Worm (Caenorhabditis elegans) whole organism, early embryonic: ENCODE data around the gene EEED8.3.
A peak's percentile ranks its signal among the peaks of the same experiment; 100 is the strongest.

Experiments
- B0310.2 ChIP-seq: sonication (generic microtip); optimal IDR thresholded peaks from 2 replicates; lab custom pipeline; 2016; ENCODE audit warnings: mild to moderate bottlenecking, missing genetic modification characterization, missing compliant biosample characterization
- F13C5.2 ChIP-seq: sonication (generic microtip); optimal IDR thresholded peaks from 2 replicates; lab custom pipeline; 2017; ENCODE audit warnings: mild to moderate bottlenecking, missing genetic modification characterization, inconsistent platforms, missing compliant biosample characterization
- aly-1 ChIP-seq: sonication (generic microtip); optimal IDR thresholded peaks from 2 replicates; lab custom pipeline; 2016; ENCODE audit warnings: missing genetic modification characterization, missing compliant biosample characterization
- ama-1 ChIP-seq: fragments of 150-350 bp; optimal IDR thresholded peaks from 2 replicates; lab custom pipeline; 2014
- ceh-13 ChIP-seq: fragments of 200-800 bp; sonication (Bioruptor generic); optimal IDR thresholded peaks from 2 replicates; lab custom pipeline; 2018; ENCODE audit warnings: mild to moderate bottlenecking, missing genetic modification characterization, missing compliant biosample characterization
- ceh-36 ChIP-seq: sonication (generic microtip); optimal IDR thresholded peaks from 2 replicates; lab custom pipeline; 2016; ENCODE audit warnings: missing genetic modification characterization, inconsistent platforms, missing compliant biosample characterization
- ets-7 ChIP-seq: sonication (generic microtip); optimal IDR thresholded peaks from 2 replicates; lab custom pipeline; 2016; ENCODE audit warnings: missing genotype, missing genetic modification characterization, missing compliant biosample characterization
- flt-1 ChIP-seq: fragments of 200-800 bp; sonication (Bioruptor generic); IDR thresholded peaks from 2 replicates; pipeline ENCODE4 v1.3.6; 2022; ENCODE audit warnings: missing genetic modification characterization, missing compliant biosample characterization
- hmbx-1 ChIP-seq: sonication (generic microtip); optimal IDR thresholded peaks from 2 replicates; lab custom pipeline; 2016; ENCODE audit warnings: mild to moderate bottlenecking, missing genetic modification characterization, missing compliant biosample characterization
- hmg-4 ChIP-seq: fragments of 200-800 bp; sonication (Bioruptor generic); optimal IDR thresholded peaks from 2 replicates; lab custom pipeline; 2018; ENCODE audit warnings: mild to moderate bottlenecking, missing genetic modification characterization, missing compliant biosample characterization
- hnd-1 ChIP-seq: sonication (generic microtip); optimal IDR thresholded peaks from 2 replicates; lab custom pipeline; 2016; ENCODE audit warnings: missing genetic modification characterization, missing compliant biosample characterization
- pes-1 ChIP-seq: fragments of 200-800 bp; sonication (Bioruptor generic); IDR thresholded peaks from 2 replicates; pipeline ENCODE4 v1.3.6; 2022; ENCODE audit warnings: missing genetic modification reagents, missing genetic modification characterization, missing compliant biosample characterization
- scrt-1 ChIP-seq: fragments of 200-800 bp; sonication (Bioruptor generic); IDR thresholded peaks from 2 replicates; pipeline ENCODE4 v1.3.6; 2022; ENCODE audit warnings: missing genetic modification characterization, missing compliant biosample characterization
- sea-1 ChIP-seq: fragments of 200-800 bp; sonication (Bioruptor generic); conservative IDR thresholded peaks from 2 replicates; pipeline ENCODE4 v1.3.6; 2022; ENCODE audit warnings: missing genetic modification characterization, missing compliant biosample characterization
- tbx-11 ChIP-seq: fragments of 200-800 bp; sonication (Bioruptor generic); IDR thresholded peaks from 2 replicates; pipeline ENCODE4 v1.3.6; 2022; ENCODE audit warnings: missing genetic modification characterization, missing compliant biosample characterization
- tbx-37 ChIP-seq: fragments of 200-800 bp; sonication (Bioruptor generic); conservative IDR thresholded peaks from 2 replicates; pipeline ENCODE4 v1.3.6; 2022; ENCODE audit warnings: missing genetic modification reagents, missing genetic modification characterization, missing compliant biosample characterization
- tra-4 ChIP-seq: sonication (generic microtip); optimal IDR thresholded peaks from 2 replicates; lab custom pipeline; 2017; ENCODE audit warnings: missing genetic modification characterization, missing compliant biosample characterization

The EEED8.3 gene

DNA sequence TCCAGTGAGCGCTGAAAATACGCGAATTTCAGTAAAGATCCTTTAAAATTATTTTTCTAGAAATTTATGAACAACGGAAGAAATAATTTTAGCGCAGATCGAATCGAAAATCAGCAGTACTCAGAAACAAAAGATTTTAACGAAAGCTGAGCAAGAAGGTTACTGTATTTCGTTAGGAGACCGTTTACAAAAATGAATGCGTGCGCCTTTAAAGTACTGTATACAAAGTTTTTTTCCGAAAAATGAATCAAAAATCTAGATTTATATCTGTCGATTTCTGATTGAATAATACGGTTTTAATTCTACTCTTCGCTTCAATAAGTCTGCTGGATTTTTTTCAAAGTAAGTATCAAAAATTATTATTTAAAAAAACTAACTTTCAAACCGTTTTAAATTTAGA lies at the start of gene EEED8.3, which contains the start of gene EEED8.14:
Gene EEED8.3 (plus strand): TSS at position 237 of the 400 bp plus-strand sequence.
Gene EEED8.14 (minus strand): TSS at position 13 of the 400 bp plus-strand sequence.
- no peak for TF ChIP-seq B0310.2 (tag; lab: Kevin White, UChicago)
- no peak for TF ChIP-seq ama-1 (lab: Kevin White, UChicago)
- TF ChIP-seq tbx-37 (GFP tag; lab: Robert Waterston, UW), result no peak
- no peak for TF ChIP-seq sea-1 (GFP tag; lab: Robert Waterston, UW)
- TF ChIP-seq aly-1 (tag; lab: Kevin White, UChicago), result no peak
- TF ChIP-seq ceh-36, result no peak

DNA sequence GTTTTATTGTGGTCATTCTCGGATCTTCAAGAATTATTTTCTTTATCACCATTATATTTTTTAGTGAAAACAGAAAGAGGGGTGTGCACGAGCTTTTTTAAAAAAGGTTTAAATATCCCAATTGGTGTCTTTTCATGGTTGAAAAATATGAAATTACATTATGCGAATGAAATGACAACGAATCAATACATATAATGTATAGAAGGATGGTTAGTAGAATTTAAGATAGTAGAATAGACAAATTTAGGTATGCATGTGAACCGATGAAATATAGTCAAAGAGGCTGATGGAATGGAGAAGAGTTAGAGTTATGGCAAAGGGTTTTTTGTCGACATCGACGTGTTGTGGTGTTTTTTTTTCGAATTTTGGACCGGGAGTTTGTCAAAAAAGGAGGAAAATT lies 49.6 kb upstream of the EEED8.3 start:
- TF ChIP-seq hnd-1 (tag; lab: Kevin White, UChicago) (no peak), sea-1 (GFP tag; lab: Robert Waterston, UW) (no peak), B0310.2 (tag; lab: Kevin White, UChicago) (no peak), ceh-13 (GFP tag; lab: Kevin White, UChicago) (no peak), ceh-36 (no peak), hmbx-1 (tag; lab: Kevin White, UChicago) (no peak), pes-1 (GFP tag; lab: Robert Waterston, UW) (no peak), F13C5.2 (tag; lab: Kevin White, UChicago) (no peak), tra-4 (no peak), tbx-37 (GFP tag; lab: Robert Waterston, UW) (no peak), tbx-11 (GFP tag; lab: Robert Waterston, UW) (no peak), hmg-4 (GFP tag; lab: Kevin White, UChicago) (no peak), ama-1 (lab: Kevin White, UChicago) (no peak), aly-1 (tag; lab: Kevin White, UChicago) (no peak), flt-1 (GFP tag; lab: Robert Waterston, UW) (no peak), ets-7 (no peak), scrt-1 (no peak)

DNA sequence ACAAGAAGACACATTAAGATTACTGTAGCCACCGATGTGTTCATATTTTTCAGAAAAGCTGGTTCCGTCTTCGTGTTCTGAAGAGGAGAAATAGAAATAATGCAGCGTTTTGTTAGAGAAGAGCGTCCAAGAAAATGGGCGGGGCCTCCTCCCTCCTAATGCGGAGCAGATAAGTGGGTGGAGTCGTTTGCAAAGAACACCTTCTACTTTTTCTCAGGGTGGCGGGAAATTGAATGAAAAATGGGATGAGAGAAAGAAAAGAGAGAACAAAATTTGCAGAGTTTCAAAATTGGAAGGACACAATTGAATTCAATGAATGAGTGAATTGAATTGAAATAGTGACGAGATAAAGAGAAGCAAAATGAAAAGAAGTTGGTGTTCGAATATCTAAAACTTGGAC lies 48.4 kb upstream of the EEED8.3 start, which contains the start of gene F09E5.16:
Gene F09E5.16 (minus strand): TSS at position 101 of the 400 bp plus-strand sequence.
- TF ChIP-seq ceh-36 (no peak), hmg-4 (GFP tag; lab: Kevin White, UChicago) (no peak), hnd-1 (tag; lab: Kevin White, UChicago) (no peak), aly-1 (tag; lab: Kevin White, UChicago) (no peak), tra-4 (no peak), ets-7 (no peak), flt-1 (GFP tag; lab: Robert Waterston, UW) (no peak), sea-1 (GFP tag; lab: Robert Waterston, UW) (no peak), B0310.2 (tag; lab: Kevin White, UChicago) (no peak), ceh-13 (GFP tag; lab: Kevin White, UChicago) (no peak), scrt-1 (no peak), tbx-11 (GFP tag; lab: Robert Waterston, UW) (no peak), F13C5.2 (tag; lab: Kevin White, UChicago) (no peak), ama-1 (lab: Kevin White, UChicago) (no peak), tbx-37 (GFP tag; lab: Robert Waterston, UW) (no peak), pes-1 (GFP tag; lab: Robert Waterston, UW) (no peak), hmbx-1 (tag; lab: Kevin White, UChicago) (no peak)

DNA sequence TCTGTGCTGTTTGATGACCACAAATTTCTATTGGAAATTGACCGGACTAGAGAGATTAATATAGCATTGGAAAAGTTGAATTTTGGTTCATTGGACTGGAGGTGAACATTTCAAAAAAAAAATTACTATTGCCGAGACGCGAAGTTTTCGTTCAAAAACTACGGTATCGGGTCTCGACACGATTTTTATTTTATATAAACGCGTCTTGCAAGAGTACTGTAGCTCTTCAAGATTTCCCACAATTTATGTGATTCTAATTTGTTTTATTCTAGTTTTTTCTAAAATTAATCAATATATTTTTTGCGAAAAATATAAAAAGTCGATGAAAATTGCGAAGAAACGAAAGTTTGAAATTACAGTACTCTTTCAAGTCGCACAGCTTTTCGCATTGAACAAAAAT lies 43.4 kb upstream of the EEED8.3 start, which contains the start of gene F09E5.12:
Gene F09E5.12 (minus strand): TSS at position 101 of the 400 bp plus-strand sequence.
- no peak for TF ChIP-seq tra-4
- TF ChIP-seq hmbx-1 (tag; lab: Kevin White, UChicago), result no peak
- TF ChIP-seq B0310.2 (tag; lab: Kevin White, UChicago), result no peak
- no peak for TF ChIP-seq F13C5.2 (tag; lab: Kevin White, UChicago)
- TF ChIP-seq flt-1 (GFP tag; lab: Robert Waterston, UW), result no peak
- TF ChIP-seq hmg-4 (GFP tag; lab: Kevin White, UChicago), result no peak

DNA sequence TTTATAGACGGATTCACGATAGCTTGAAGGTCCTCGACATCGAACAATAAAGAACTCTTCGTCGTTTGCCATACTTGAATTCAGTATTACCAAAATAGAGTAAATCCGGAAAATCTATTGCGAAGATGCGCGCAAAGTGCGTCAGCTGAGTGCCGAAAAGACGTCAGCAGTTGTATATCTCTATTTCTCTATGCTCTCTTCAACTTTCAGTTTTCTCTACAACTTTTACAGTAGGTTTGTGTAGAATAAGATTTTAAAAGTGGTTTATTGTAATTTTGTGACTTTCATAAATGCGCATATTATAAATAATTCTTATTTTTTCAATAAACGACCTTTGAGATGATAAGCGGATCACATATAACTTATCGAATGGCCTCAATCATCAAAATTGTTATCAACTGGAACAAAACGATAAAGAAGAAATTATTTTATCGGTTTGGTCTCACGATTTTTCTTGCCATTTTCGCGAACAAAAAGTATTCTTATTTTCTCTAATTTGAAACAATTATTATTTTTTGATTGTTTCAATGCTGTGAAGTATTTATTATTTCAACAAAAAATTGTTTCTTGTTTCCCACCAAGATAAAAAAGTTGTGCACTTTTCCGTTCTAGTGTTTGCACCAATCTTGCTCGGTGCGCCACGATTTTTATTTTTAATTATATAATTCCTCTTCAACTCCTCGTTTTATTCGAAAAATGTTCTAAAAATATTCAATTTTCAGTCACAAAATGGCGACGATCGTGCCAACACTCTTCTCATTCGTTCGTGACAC lies 40.6 kb upstream of the EEED8.3 start, which contains the start of the genes agt-2 and F09E5.3:
Gene agt-2 (minus strand): TSS at position 553 of the 773 bp plus-strand sequence.
Gene F09E5.3 (plus strand): TSS at position 723 of the 773 bp plus-strand sequence.
- peak; percentile 36 for TF ChIP-seq F13C5.2 (tag; lab: Kevin White, UChicago)
- TF ChIP-seq tbx-37 (GFP tag; lab: Robert Waterston, UW), result 0 out of 2 replicates have a peak, but pooled peaks have one; percentile 27
- no peak for TF ChIP-seq B0310.2 (tag; lab: Kevin White, UChicago)
- TF ChIP-seq flt-1 (GFP tag; lab: Robert Waterston, UW), result 0 out of 2 replicates have a peak, but pooled peaks have one; percentile 54
- TF ChIP-seq ceh-36, result no peak
- peak; percentile 20 for TF ChIP-seq hmg-4 (GFP tag; lab: Kevin White, UChicago)
- TF ChIP-seq aly-1 (tag; lab: Kevin White, UChicago), result no peak

DNA sequence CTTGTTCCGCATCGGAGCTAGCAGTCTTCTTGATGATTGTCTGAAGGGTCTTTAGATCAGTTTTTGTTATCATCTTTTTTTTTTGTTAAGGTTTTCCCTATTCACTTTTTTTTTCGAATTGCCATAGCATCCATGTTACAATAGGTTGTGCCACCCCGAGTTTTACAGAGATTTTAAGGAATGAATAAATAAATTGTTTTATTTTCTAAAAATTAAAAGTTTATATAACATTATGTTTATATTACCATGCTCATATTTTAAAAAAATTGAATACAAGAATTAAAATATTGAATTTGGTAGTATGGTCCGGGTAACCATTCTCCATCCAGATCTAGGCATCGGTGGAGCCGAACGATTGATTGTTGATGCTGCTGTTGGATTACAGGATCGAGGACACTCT lies 39.1 kb upstream of the EEED8.3 start, which contains the start of gene algn-2:
Gene algn-2 (plus strand): TSS at position 301 of the 400 bp plus-strand sequence.
- TF ChIP-seq ama-1 (lab: Kevin White, UChicago), result no peak
- TF ChIP-seq sea-1 (GFP tag; lab: Robert Waterston, UW), result no peak
- no peak for TF ChIP-seq tbx-11 (GFP tag; lab: Robert Waterston, UW)
- no peak for TF ChIP-seq F13C5.2 (tag; lab: Kevin White, UChicago)
- TF ChIP-seq tbx-37 (GFP tag; lab: Robert Waterston, UW), result no peak
- no peak for TF ChIP-seq pes-1 (GFP tag; lab: Robert Waterston, UW)
- TF ChIP-seq hmg-4 (GFP tag; lab: Kevin White, UChicago), result no peak
- no peak for TF ChIP-seq hnd-1 (tag; lab: Kevin White, UChicago)
- no peak for TF ChIP-seq ceh-13 (GFP tag; lab: Kevin White, UChicago)
- no peak for TF ChIP-seq tra-4
- TF ChIP-seq ets-7, result no peak
- TF ChIP-seq hmbx-1 (tag; lab: Kevin White, UChicago), result no peak
- no peak for TF ChIP-seq aly-1 (tag; lab: Kevin White, UChicago)
- TF ChIP-seq B0310.2 (tag; lab: Kevin White, UChicago), result no peak
- TF ChIP-seq scrt-1, result no peak
- no peak for TF ChIP-seq flt-1 (GFP tag; lab: Robert Waterston, UW)
- no peak for TF ChIP-seq ceh-36
